Fruit fly (Drosophila melanogaster) whole organism, embryonic: ENCODE results near the gene Spn38F.

Experiments used
- BEAF-32 ChIP-seq: fragments of 200-800 bp; sonication (Bioruptor generic); optimal IDR thresholded peaks from 3 replicates; lab custom pipeline; 2017; ENCODE audit warnings: missing biosample characterization, missing genetic modification characterization, mild to moderate bottlenecking, moderate library complexity, missing genetic modification reagents
- Blimp-1 ChIP-seq: fragments of 200-800 bp; sonication (Bioruptor generic); optimal IDR thresholded peaks from 3 replicates; lab custom pipeline; 2018; ENCODE audit warnings: missing biosample characterization, missing genetic modification characterization, mild to moderate bottlenecking, moderate library complexity, missing genetic modification reagents
- CG11398 ChIP-seq: fragments of 200-800 bp; sonication (Bioruptor generic); optimal IDR thresholded peaks from 2 replicates; lab custom pipeline; 2016; ENCODE audit warnings: missing biosample characterization, missing genetic modification characterization
- CG11504 ChIP-seq: fragments of 200-800 bp; sonication (Bioruptor generic); optimal IDR thresholded peaks from 3 replicates; lab custom pipeline; 2019; ENCODE audit warnings: missing biosample characterization, mild to moderate bottlenecking, missing genetic modification characterization, moderate library complexity
- CG12071 ChIP-seq: fragments of 200-800 bp; sonication (Bioruptor generic); optimal IDR thresholded peaks from 3 replicates; lab custom pipeline; 2018; ENCODE audit warnings: missing biosample characterization, mild to moderate bottlenecking, missing genetic modification characterization
- CG12104 ChIP-seq: fragments of 200-800 bp; sonication (Bioruptor generic); optimal IDR thresholded peaks from 3 replicates; lab custom pipeline; 2016; ENCODE audit warnings: missing biosample characterization, missing genetic modification characterization
- CG12299 ChIP-seq: fragments of 200-800 bp; sonication (Bioruptor generic); optimal IDR thresholded peaks from 2 replicates; lab custom pipeline; 2018; ENCODE audit warnings: missing biosample characterization, mild to moderate bottlenecking, missing genetic modification characterization
- CG15011 ChIP-seq: fragments of 200-800 bp; sonication (Bioruptor generic); optimal IDR thresholded peaks from 3 replicates; lab custom pipeline; 2018; ENCODE audit warnings: missing biosample characterization, mild to moderate bottlenecking, missing genetic modification characterization
- CG15479 ChIP-seq: fragments of 200-800 bp; sonication (Bioruptor generic); optimal IDR thresholded peaks from 3 replicates; lab custom pipeline; 2019; ENCODE audit warnings: missing biosample characterization, mild to moderate bottlenecking, missing genetic modification characterization, moderate library complexity
- CG15601 ChIP-seq: fragments of 200-800 bp; sonication (Bioruptor generic); optimal IDR thresholded peaks from 3 replicates; lab custom pipeline; 2019; ENCODE audit warnings: missing biosample characterization, mild to moderate bottlenecking, missing genetic modification characterization, moderate library complexity
- CG16779 ChIP-seq: fragments of 200-800 bp; sonication (Bioruptor generic); IDR thresholded peaks from 2 replicates; pipeline ENCODE4 v1.3.6; 2022; ENCODE audit warnings: missing biosample characterization, missing genetic modification characterization
- CG17568 ChIP-seq: fragments of 200-800 bp; sonication (Bioruptor generic); optimal IDR thresholded peaks from 2 replicates; lab custom pipeline; 2018; ENCODE audit warnings: missing biosample characterization, mild to moderate bottlenecking, missing genetic modification characterization, moderate library complexity
- CG31365 ChIP-seq: fragments of 200-800 bp; sonication (Bioruptor generic); optimal IDR thresholded peaks from 2 replicates; lab custom pipeline; 2018; ENCODE audit warnings: missing biosample characterization, mild to moderate bottlenecking, missing genetic modification characterization
- CG42726 ChIP-seq: fragments of 200-800 bp; sonication (Bioruptor generic); IDR thresholded peaks from 2 replicates; pipeline ENCODE4 v1.3.6; 2022; ENCODE audit warnings: missing biosample characterization, missing genetic modification characterization; ENCODE audit not compliant: partially characterized antibody
- CG5180 ChIP-seq: fragments of 200-800 bp; sonication (Bioruptor generic); optimal IDR thresholded peaks from 3 replicates; lab custom pipeline; 2017; ENCODE audit warnings: missing biosample characterization, missing genetic modification characterization, mild to moderate bottlenecking, moderate library complexity, missing genetic modification reagents
- CG5245 ChIP-seq: fragments of 200-800 bp; sonication (Bioruptor generic); optimal IDR thresholded peaks from 3 replicates; lab custom pipeline; 2016; ENCODE audit warnings: missing biosample characterization, missing genetic modification characterization
- CG5953 ChIP-seq: fragments of 200-800 bp; sonication (Bioruptor generic); IDR thresholded peaks from 2 replicates; pipeline ENCODE4 v1.3.6; 2022; ENCODE audit warnings: missing biosample characterization, missing genetic modification characterization
- CG8281 ChIP-seq: fragments of 200-800 bp; sonication (Bioruptor generic); optimal IDR thresholded peaks from 2 replicates; lab custom pipeline; 2018; ENCODE audit warnings: missing biosample characterization, mild to moderate bottlenecking, missing genetic modification characterization, moderate library complexity
- CG8290 ChIP-seq, 3 experiments: fragments of 200-800 bp; sonication (Bioruptor generic); optimal IDR thresholded peaks; 2 replicates each; lab custom pipeline; 2016 to 2019; ENCODE audit warnings: missing biosample characterization in 3 of 3, missing genetic modification characterization in 3 of 3, mild to moderate bottlenecking in 2 of 3, moderate library complexity in 1 of 3
- CG9609 ChIP-seq: fragments of 200-800 bp; sonication (Bioruptor generic); optimal IDR thresholded peaks from 3 replicates; lab custom pipeline; 2016; ENCODE audit warnings: missing biosample characterization, missing genetic modification characterization
- CG9797 ChIP-seq: fragments of 200-800 bp; sonication (Bioruptor generic); optimal IDR thresholded peaks from 3 replicates; lab custom pipeline; 2018; ENCODE audit warnings: missing biosample characterization, mild to moderate bottlenecking, missing genetic modification characterization
- Chrac-16 ChIP-seq: fragments of 200-800 bp; sonication (Bioruptor generic); optimal IDR thresholded peaks from 3 replicates; lab custom pipeline; 2016; ENCODE audit warnings: missing biosample characterization, missing genetic modification characterization
- E2f1 ChIP-seq: fragments of 200-800 bp; sonication (Bioruptor generic); IDR thresholded peaks from 2 replicates; pipeline ENCODE4 v1.3.6; 2022; ENCODE audit warnings: missing biosample characterization, missing genetic modification characterization
- Gug ChIP-seq: fragments of 200-800 bp; sonication (Bioruptor generic); IDR thresholded peaks from 4 replicates; pipeline ENCODE4 v1.3.6; 2022; ENCODE audit warnings: missing biosample characterization, missing genetic modification characterization
- HLH3B ChIP-seq: fragments of 200-800 bp; sonication (Bioruptor generic); IDR thresholded peaks from 2 replicates; pipeline ENCODE4 v1.3.6; 2022; ENCODE audit warnings: missing biosample characterization, missing genetic modification characterization
- Med ChIP-seq: fragments of 200-800 bp; sonication (Bioruptor generic); peaks from one replicate; lab custom pipeline; 2016; ENCODE audit warnings: missing biosample characterization, missing genetic modification characterization, mild to moderate bottlenecking, inconsistent platforms, moderate library complexity
- Opbp ChIP-seq: fragments of 200-800 bp; sonication (Bioruptor generic); IDR thresholded peaks from 3 replicates; pipeline ENCODE4 v1.3.6; 2022; ENCODE audit warnings: missing biosample characterization, missing genetic modification characterization; ENCODE audit not compliant: partially characterized antibody
- Pdp1 ChIP-seq, 2 experiments: fragments of 200-800 bp; sonication (Bioruptor generic); optimal IDR thresholded peaks; 3 replicates each; lab custom pipeline; 2016; ENCODE audit warnings: missing biosample characterization in 2 of 2, missing genetic modification characterization in 2 of 2, mild to moderate bottlenecking in 1 of 2, moderate library complexity in 1 of 2
- Rfx ChIP-seq: fragments of 200-800 bp; sonication (Bioruptor generic); IDR thresholded peaks from 2 replicates; pipeline ENCODE4 v1.3.6; 2022; ENCODE audit warnings: missing biosample characterization, missing genetic modification characterization
- Six4 ChIP-seq: fragments of 200-800 bp; sonication (Bioruptor generic); optimal IDR thresholded peaks from 2 replicates; lab custom pipeline; 2016; ENCODE audit warnings: missing biosample characterization, missing genetic modification characterization
- al ChIP-seq: fragments of 200-800 bp; sonication (Bioruptor generic); IDR thresholded peaks from 2 replicates; pipeline ENCODE4 v1.3.6; 2022; ENCODE audit warnings: missing biosample characterization, missing genetic modification characterization
- ap ChIP-seq: fragments of 200-800 bp; sonication (Bioruptor generic); IDR thresholded peaks from 2 replicates; pipeline ENCODE4 v1.3.6; 2022; ENCODE audit warnings: missing biosample characterization, missing genetic modification characterization
- chinmo ChIP-seq: fragments of 200-800 bp; sonication (Bioruptor generic); IDR thresholded peaks from 4 replicates; pipeline ENCODE4 v1.3.6; 2022; ENCODE audit warnings: missing biosample characterization, missing genetic modification characterization; ENCODE audit not compliant: partially characterized antibody
- dati ChIP-seq: fragments of 200-800 bp; sonication (Bioruptor generic); IDR thresholded peaks from 2 replicates; pipeline ENCODE4 v1.3.6; 2022; ENCODE audit warnings: missing biosample characterization, missing genetic modification characterization
- dmrt99B ChIP-seq: fragments of 200-800 bp; sonication (Bioruptor generic); optimal IDR thresholded peaks from 2 replicates; lab custom pipeline; 2018; ENCODE audit warnings: missing biosample characterization, mild to moderate bottlenecking, missing genetic modification characterization, moderate library complexity
- fd3F ChIP-seq: fragments of 200-800 bp; sonication (Bioruptor generic); optimal IDR thresholded peaks from 2 replicates; lab custom pipeline; 2018; ENCODE audit warnings: missing biosample characterization, mild to moderate bottlenecking, missing genetic modification characterization, moderate library complexity
- fd64A ChIP-seq: fragments of 200-800 bp; sonication (Bioruptor generic); optimal IDR thresholded peaks from 3 replicates; lab custom pipeline; 2018; ENCODE audit warnings: missing biosample characterization, mild to moderate bottlenecking, missing genetic modification characterization
- gfzf ChIP-seq: fragments of 200-800 bp; sonication (Bioruptor generic); optimal IDR thresholded peaks from 2 replicates; lab custom pipeline; 2016; ENCODE audit warnings: missing biosample characterization, mild to moderate bottlenecking, missing genetic modification characterization, moderate library complexity
- hb ChIP-seq: fragments of 200-800 bp; sonication (Bioruptor generic); IDR thresholded peaks from 3 replicates; pipeline ENCODE4 v1.3.6; 2022; ENCODE audit warnings: missing biosample characterization, missing genetic modification characterization; ENCODE audit not compliant: partially characterized antibody
- inv ChIP-seq: fragments of 200-800 bp; sonication (Bioruptor generic); IDR thresholded peaks from 2 replicates; pipeline ENCODE4 v1.3.6; 2022; ENCODE audit warnings: missing biosample characterization, missing genetic modification characterization; ENCODE audit not compliant: partially characterized antibody
- klu ChIP-seq: fragments of 200-800 bp; sonication (Bioruptor generic); IDR thresholded peaks from 2 replicates; pipeline ENCODE4 v1.3.6; 2022; ENCODE audit warnings: missing biosample characterization, missing genetic modification characterization
- lov ChIP-seq, 2 experiments: fragments of 200-800 bp in 1 of 2; fragments of >200 bp in 1 of 2; sonication (Bioruptor generic) in 1 of 2; IDR thresholded peaks in 1 of 2; optimal IDR thresholded peaks in 1 of 2; 2 replicates in 1 of 2; 3 replicates in 1 of 2; pipeline versions ENCODE4 v1.3.6 to Lab custom; 2017 to 2022; ENCODE audit warnings: missing biosample characterization in 1 of 2, missing genetic modification characterization in 1 of 2
- slp2 ChIP-seq: fragments of 200-800 bp; sonication (Bioruptor generic); optimal IDR thresholded peaks from 2 replicates; lab custom pipeline; 2016; ENCODE audit warnings: missing biosample characterization, missing genetic modification characterization
- unc-4 ChIP-seq: fragments of 200-800 bp; sonication (Bioruptor generic); IDR thresholded peaks from 2 replicates; pipeline ENCODE4 v1.3.6; 2022; ENCODE audit warnings: missing biosample characterization, missing genetic modification characterization; ENCODE audit not compliant: partially characterized antibody
- zen2 ChIP-seq: fragments of 200-800 bp; sonication (Bioruptor generic); IDR thresholded peaks from 3 replicates; pipeline ENCODE4 v1.3.6; 2022; ENCODE audit warnings: missing biosample characterization, missing genetic modification characterization; ENCODE audit not compliant: partially characterized antibody

The Spn38F gene

DNA sequence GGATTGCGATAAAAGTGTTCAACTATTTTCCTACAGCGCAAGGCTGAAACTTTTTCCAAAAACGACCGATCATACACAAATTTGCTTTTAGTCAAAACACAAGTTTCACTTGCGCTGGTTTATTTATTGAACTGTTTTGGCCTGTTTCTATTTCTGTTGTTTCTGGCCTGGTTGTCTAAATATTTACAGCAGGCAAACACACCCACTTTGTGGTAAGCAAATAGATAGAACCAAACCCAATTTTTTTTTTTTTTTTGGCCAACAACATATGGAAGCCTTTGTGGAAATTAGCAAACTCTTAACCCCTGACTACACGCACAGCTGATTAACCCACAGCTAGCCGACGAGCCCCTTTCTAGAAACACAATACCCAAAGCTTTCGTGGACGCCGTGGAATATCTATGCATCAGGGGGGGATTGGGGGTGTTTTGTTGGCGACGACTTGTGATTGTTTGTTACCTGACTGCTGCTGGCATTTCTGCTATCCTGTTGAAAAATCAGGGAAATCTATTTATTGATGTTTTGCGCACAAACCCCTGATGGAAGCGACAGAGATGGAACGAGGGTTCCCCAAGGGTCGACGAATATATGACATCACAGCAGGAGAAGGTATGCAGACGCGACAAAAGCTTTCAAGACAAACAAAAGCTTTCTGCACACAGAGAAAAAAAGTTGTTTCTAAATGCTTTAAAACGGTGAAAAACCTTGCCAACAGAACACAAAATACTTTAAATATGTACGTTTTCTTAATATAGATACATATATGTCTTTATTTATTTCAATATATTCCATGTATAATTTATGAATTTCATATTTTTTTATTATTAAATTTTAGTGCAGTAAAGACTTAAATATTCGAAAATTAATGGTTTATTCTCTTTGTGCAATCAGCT lies 29.9 kb downstream of the Spn38F start (continued):
- TF ChIP-seq CG17568 (GFP tag; lab: Kevin White, UChicago) (peak; percentile 65), Blimp-1 (peak; percentile 46), unc-4 (GFP tag; lab: Robert Waterston, UW) (no peak), Rfx (GFP tag; lab: Robert Waterston, UW) (peak; percentile 65), CG12299 (peak; percentile 46), CG15479 (GFP tag; lab: Kevin White, UChicago) (no peak), Six4 (GFP tag; lab: Kevin White, UChicago) (peak; percentile 2), Opbp (GFP tag; lab: Robert Waterston, UW) (no peak), CG5245 (GFP tag; lab: Kevin White, UChicago) (no peak), CG12104 (GFP tag; lab: Kevin White, UChicago) (peak; percentile 46), fd3F (peak; percentile 61), Chrac-16 (no peak), CG9797 (no peak)

DNA sequence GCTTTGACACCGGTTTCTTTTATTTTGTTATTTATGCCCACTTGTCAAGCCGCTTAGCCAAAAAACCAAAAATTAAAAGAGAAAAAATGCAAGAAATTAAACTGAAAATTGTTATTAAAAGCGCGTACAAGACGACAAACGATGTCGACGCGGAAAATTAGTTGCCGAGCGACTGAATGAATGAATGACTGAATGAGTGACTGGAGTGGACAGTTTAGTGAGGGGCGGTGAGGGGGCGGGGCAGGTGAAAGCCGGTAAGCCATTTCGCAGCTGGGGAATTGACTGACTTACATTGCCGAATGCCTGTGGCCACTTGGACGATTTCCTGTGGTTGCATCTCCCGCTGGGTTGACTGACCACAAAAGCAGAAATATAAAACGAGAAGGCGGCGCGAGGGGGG lies 31.2 kb downstream of the Spn38F start:
- TF ChIP-seq CG9609 (GFP tag; lab: Kevin White, UChicago) (no peak), dmrt99B (tag; lab: Kevin White, UChicago) (no peak), CG15011 (GFP tag; lab: Kevin White, UChicago) (no peak), CG11398 (GFP tag; lab: Kevin White, UChicago) (no peak), dati (GFP tag; lab: Robert Waterston, UW) (no peak), ap (no peak), CG5180 (no peak), CG11504 (tag; lab: Kevin White, UChicago) (no peak), slp2 (GFP tag; lab: Kevin White, UChicago) (no peak), chinmo (GFP tag; lab: Robert Waterston, UW) (0 out of 4 replicates have a peak, but pooled peaks have one; percentile 37), Gug (GFP tag; lab: Robert Waterston, UW) (no peak), lov (optimal IDR thresholded peaks at IDR 0.05; lab: Kevin White, UChicago) (no peak), lov (GFP tag; IDR thresholded peaks at IDR 0.05; lab: Robert Waterston, UW) (no peak), CG42726 (no peak), CG5953 (GFP tag; lab: Robert Waterston, UW) (no peak), gfzf (GFP tag; lab: Kevin White, UChicago) (no peak), CG12071 (GFP tag; lab: Kevin White, UChicago) (no peak), CG16779 (no peak), CG15601 (no peak), CG8290 (GFP tag; optimal IDR thresholded peaks at IDR 0.05; lab: Kevin White, UChicago) (no peak), CG8290 (tag; optimal IDR thresholded peaks at IDR 0.05; lab: Kevin White, UChicago) (no peak), CG31365 (tag; lab: Kevin White, UChicago) (no peak), Six4 (GFP tag; lab: Kevin White, UChicago) (no peak), inv (GFP tag; lab: Robert Waterston, UW) (no peak), HLH3B (GFP tag; lab: Robert Waterston, UW) (no peak), zen2 (GFP tag; lab: Robert Waterston, UW) (no peak), hb (GFP tag; lab: Robert Waterston, UW) (no peak), klu (GFP tag; lab: Robert Waterston, UW) (0 out of 2 replicates have a peak, but pooled peaks have one; percentile 8), Opbp (GFP tag; lab: Robert Waterston, UW) (no peak), CG8281 (tag; lab: Kevin White, UChicago) (peak; percentile 91), fd64A (GFP tag; lab: Kevin White, UChicago) (no peak), E2f1 (GFP tag; lab: Robert Waterston, UW) (no peak), al (no peak), BEAF-32 (GFP tag; lab: Kevin White, UChicago) (no peak), Pdp1 (GFP tag; optimal IDR thresholded peaks at IDR 0.05; lab: Kevin White, UChicago) (no peak), Med (GFP tag; lab: Kevin White, UChicago) (peak; percentile 67)
